Fruit fly (Drosophila melanogaster) whole organism: Measurements from ENCODE around the gene Rad60.

Experiments used
- CG8478 ChIP-seq: fragments of >200 bp; optimal IDR thresholded peaks from 2 replicates; lab custom pipeline; 2018; ENCODE audit warnings: inconsistent platforms
- EcR ChIP-seq, 2 experiments: fragments of >200 bp; optimal IDR thresholded peaks; 2 replicates each; lab custom pipeline; 2017; ENCODE audit warnings: missing biosample characterization in 2 of 2, missing genetic modification characterization in 2 of 2, missing genetic modification reagents in 2 of 2
- usp ChIP-seq: fragments of >200 bp; optimal IDR thresholded peaks from 2 replicates; lab custom pipeline; 2017; ENCODE audit warnings: missing biosample characterization, missing genetic modification characterization, mixed read lengths

DNA sequence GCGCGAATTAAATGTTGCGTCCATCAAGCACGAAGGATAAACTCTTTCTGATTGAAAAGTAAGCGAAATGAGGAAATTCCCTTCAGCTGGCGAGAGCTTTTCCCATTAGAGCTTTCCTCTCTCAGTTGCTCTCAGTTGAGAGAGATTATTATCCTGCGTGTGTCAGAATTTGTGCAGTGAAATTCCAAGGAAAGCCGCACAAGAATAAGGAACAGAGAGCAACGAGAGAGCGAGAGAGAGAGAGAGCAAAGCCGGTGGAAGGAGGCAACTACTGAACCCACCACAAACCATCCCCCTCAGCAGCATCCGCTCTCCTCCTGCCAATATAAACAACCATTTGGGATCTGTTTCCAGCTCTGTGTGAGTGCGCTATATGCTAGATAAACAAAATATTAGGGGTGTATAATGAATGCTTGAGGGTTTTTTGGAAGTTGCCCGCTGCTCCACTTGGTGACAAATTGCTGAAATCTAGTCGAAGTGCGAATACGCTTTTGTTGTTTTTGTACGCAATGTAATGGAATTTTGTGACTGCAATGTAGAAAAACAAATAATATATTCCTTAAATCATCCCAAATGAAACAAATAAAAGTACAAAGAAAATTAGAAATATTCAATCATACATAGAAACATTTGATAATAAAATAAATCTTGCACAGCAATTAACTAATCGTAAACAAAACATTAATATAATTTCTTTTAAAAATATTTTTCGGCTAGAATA is 2.3 kb downstream of the Rad60 start, which contains the start of gene CG4467:
- TF ChIP-seq EcR (GFP tag; optimal IDR thresholded peaks at IDR 0.05; lab: Kevin White, UChicago) (no peak), CG8478 (lab: Kevin White, UChicago) (no peak), usp (no peak)
